Worm (Caenorhabditis elegans) whole organism, mixed stage, embryonic: Measurements from ENCODE around the gene unc-3.

Experiments used
- M03D4.4 ChIP-seq: sonication (generic microtip); optimal IDR thresholded peaks from 2 replicates; lab custom pipeline; 2017; ENCODE audit warnings: mild to moderate bottlenecking, missing genetic modification characterization, missing compliant biosample characterization
- bed-3 ChIP-seq: fragments of 200-800 bp; sonication (Bioruptor generic); optimal IDR thresholded peaks from 3 replicates; lab custom pipeline; 2018; ENCODE audit warnings: mild to moderate bottlenecking, missing genetic modification characterization, moderate library complexity, missing compliant biosample characterization
- blmp-1 ChIP-seq: fragments of 150-350 bp; optimal IDR thresholded peaks from 2 replicates; lab custom pipeline; 2014; ENCODE audit warnings: missing biosample characterization, missing genetic modification characterization
- ceh-39 ChIP-seq: fragments of 150-350 bp; optimal IDR thresholded peaks from 2 replicates; lab custom pipeline; 2014; ENCODE audit warnings: missing biosample characterization, missing genetic modification characterization
- ceh-83 ChIP-seq: fragments of 200-800 bp; sonication (Bioruptor generic); optimal IDR thresholded peaks from 2 replicates; lab custom pipeline; 2018; ENCODE audit warnings: mild to moderate bottlenecking, missing genetic modification characterization, missing compliant biosample characterization
- ces-1 ChIP-seq: fragments of 150-350 bp; optimal IDR thresholded peaks from 2 replicates; lab custom pipeline; 2014; ENCODE audit warnings: missing biosample characterization, missing genetic modification reagents, missing genetic modification characterization
- cnd-1 ChIP-seq: fragments of 200-800 bp; sonication (Bioruptor generic); optimal IDR thresholded peaks from 2 replicates; lab custom pipeline; 2018; ENCODE audit warnings: mild to moderate bottlenecking, missing genetic modification characterization, missing compliant biosample characterization
- drap-1 ChIP-seq: fragments of 200-800 bp; sonication (Bioruptor generic); optimal IDR thresholded peaks from 3 replicates; lab custom pipeline; 2018; ENCODE audit warnings: mild to moderate bottlenecking, missing genetic modification characterization, missing compliant biosample characterization
- elt-1 ChIP-seq: sonication (generic microtip); optimal IDR thresholded peaks from 2 replicates; lab custom pipeline; 2017; ENCODE audit warnings: missing genetic modification characterization, mild to moderate bottlenecking, missing compliant biosample characterization, antibody characterized with exemption, moderate library complexity, borderline replicate concordance; ENCODE audit not compliant: insufficient read depth
- elt-3 ChIP-seq: fragments of 150-350 bp; optimal IDR thresholded peaks from 2 replicates; lab custom pipeline; 2014; ENCODE audit warnings: missing biosample characterization, missing genetic modification characterization
- flh-1 ChIP-seq: fragments of 200-800 bp; sonication (Bioruptor generic); optimal IDR thresholded peaks from 2 replicates; lab custom pipeline; 2018; ENCODE audit warnings: mild to moderate bottlenecking, missing genetic modification characterization, moderate library complexity, missing compliant biosample characterization
- ham-2 ChIP-seq: fragments of 200-800 bp; sonication (Bioruptor generic); optimal IDR thresholded peaks from 2 replicates; lab custom pipeline; 2018; ENCODE audit warnings: mild to moderate bottlenecking, missing genetic modification characterization, missing compliant biosample characterization
- hlh-1 ChIP-seq: fragments of 150-350 bp; optimal IDR thresholded peaks from 2 replicates; lab custom pipeline; 2014; ENCODE audit warnings: missing biosample characterization, missing genetic modification reagents, missing genetic modification characterization
- lin-13 ChIP-seq: fragments of 150-350 bp; optimal IDR thresholded peaks from 2 replicates; lab custom pipeline; 2014; ENCODE audit warnings: missing biosample characterization, missing genetic modification characterization
- lin-32 ChIP-seq: fragments of 200-800 bp; sonication (Bioruptor generic); optimal IDR thresholded peaks from 2 replicates; lab custom pipeline; 2018; ENCODE audit warnings: mild to moderate bottlenecking, missing genetic modification characterization, missing compliant biosample characterization
- lsy-2 ChIP-seq: fragments of 150-350 bp; optimal IDR thresholded peaks from 2 replicates; lab custom pipeline; 2014; ENCODE audit warnings: missing biosample characterization, missing genetic modification characterization
- mab-5 ChIP-seq: fragments of 150-350 bp; optimal IDR thresholded peaks from 2 replicates; lab custom pipeline; 2014; ENCODE audit warnings: missing biosample characterization, missing genetic modification characterization
- mep-1 ChIP-seq: fragments of 150-350 bp; optimal IDR thresholded peaks from 2 replicates; lab custom pipeline; 2017; ENCODE audit warnings: missing biosample characterization, missing genetic modification reagents, missing genetic modification characterization, inconsistent platforms
- mls-2 ChIP-seq: sonication (generic microtip); optimal IDR thresholded peaks from 2 replicates; lab custom pipeline; 2016; ENCODE audit warnings: mild to moderate bottlenecking, missing genetic modification characterization, moderate library complexity, missing compliant biosample characterization
- nhr-12 ChIP-seq: fragments of 150-350 bp; optimal IDR thresholded peaks from 2 replicates; lab custom pipeline; 2014; ENCODE audit warnings: missing biosample characterization, missing genetic modification characterization
- nhr-2 ChIP-seq: fragments of 150-350 bp; optimal IDR thresholded peaks from 2 replicates; lab custom pipeline; 2014; ENCODE audit warnings: missing biosample characterization, missing genetic modification characterization
- nhr-237 ChIP-seq: fragments of 150-350 bp; optimal IDR thresholded peaks from 2 replicates; lab custom pipeline; 2014; ENCODE audit warnings: missing biosample characterization, missing genetic modification characterization
- nhr-76 ChIP-seq: sonication (generic microtip); optimal IDR thresholded peaks from 2 replicates; lab custom pipeline; 2017; ENCODE audit warnings: missing biosample characterization, missing genetic modification characterization
- sem-2 ChIP-seq: fragments of 200-800 bp; sonication (Bioruptor generic); optimal IDR thresholded peaks from 2 replicates; lab custom pipeline; 2018; ENCODE audit warnings: mild to moderate bottlenecking, missing genetic modification characterization, missing compliant biosample characterization
- snpc-4 ChIP-seq: fragments of 150-350 bp; optimal IDR thresholded peaks from 2 replicates; lab custom pipeline; 2014; ENCODE audit warnings: missing biosample characterization, missing genetic modification characterization
- sptf-1 ChIP-seq: sonication (generic microtip); optimal IDR thresholded peaks from 2 replicates; lab custom pipeline; 2017; ENCODE audit warnings: mild to moderate bottlenecking, missing genetic modification characterization, moderate library complexity, missing compliant biosample characterization
- unc-120 ChIP-seq: sonication (generic microtip); optimal IDR thresholded peaks from 2 replicates; lab custom pipeline; 2017; ENCODE audit warnings: missing genetic modification characterization, missing compliant biosample characterization; ENCODE audit not compliant: poor library complexity, severe bottlenecking
- unc-39 ChIP-seq: fragments of 150-350 bp; optimal IDR thresholded peaks from 2 replicates; lab custom pipeline; 2014; ENCODE audit warnings: missing biosample characterization, missing genetic modification characterization
- unc-62 ChIP-seq: fragments of 150-350 bp; optimal IDR thresholded peaks from 2 replicates; lab custom pipeline; 2014; ENCODE audit warnings: missing biosample characterization, missing genetic modification reagents, missing genetic modification characterization
- zip-8 ChIP-seq: fragments of 150-350 bp; optimal IDR thresholded peaks from 2 replicates; lab custom pipeline; 2014; ENCODE audit warnings: missing biosample characterization, missing genetic modification characterization
- ztf-11 ChIP-seq: fragments of 150-350 bp; optimal IDR thresholded peaks from 2 replicates; lab custom pipeline; 2014; ENCODE audit warnings: missing biosample characterization, missing genetic modification characterization

unc-3 gene

DNA sequence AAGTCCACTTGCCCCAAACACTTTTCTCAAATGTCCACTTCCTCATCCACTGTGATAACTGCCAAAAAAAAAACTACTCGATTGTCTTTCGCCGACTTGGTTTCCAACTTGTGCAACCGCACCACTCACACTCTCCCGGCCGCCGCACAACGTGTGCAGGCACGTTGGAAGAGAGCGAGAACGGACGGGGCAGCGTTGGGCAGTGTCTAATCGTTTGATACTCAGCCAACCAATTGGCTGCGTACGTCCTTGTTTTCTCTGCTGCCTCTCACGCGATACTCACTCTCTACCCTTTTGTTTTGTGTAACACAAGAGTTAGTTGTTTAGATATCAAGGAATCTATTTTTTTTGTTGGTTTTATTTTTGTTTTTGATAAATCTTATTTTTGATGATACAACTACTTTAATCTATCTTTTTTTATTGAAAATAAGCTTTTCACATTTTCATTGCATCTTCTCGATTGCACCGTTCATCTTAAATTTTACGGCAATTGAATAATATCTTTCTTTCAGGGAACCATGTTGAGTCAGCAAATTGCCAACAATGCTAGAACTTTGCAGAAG, 19.7 kb upstream of the unc-3 start, which contains the start of gene sucl-1 (continued):
- TF ChIP-seq ztf-11 (tag; lab: Kevin White, UChicago), result peak; percentile 43
- no peak for TF ChIP-seq zip-8 (tag; lab: Kevin White, UChicago)

DNA sequence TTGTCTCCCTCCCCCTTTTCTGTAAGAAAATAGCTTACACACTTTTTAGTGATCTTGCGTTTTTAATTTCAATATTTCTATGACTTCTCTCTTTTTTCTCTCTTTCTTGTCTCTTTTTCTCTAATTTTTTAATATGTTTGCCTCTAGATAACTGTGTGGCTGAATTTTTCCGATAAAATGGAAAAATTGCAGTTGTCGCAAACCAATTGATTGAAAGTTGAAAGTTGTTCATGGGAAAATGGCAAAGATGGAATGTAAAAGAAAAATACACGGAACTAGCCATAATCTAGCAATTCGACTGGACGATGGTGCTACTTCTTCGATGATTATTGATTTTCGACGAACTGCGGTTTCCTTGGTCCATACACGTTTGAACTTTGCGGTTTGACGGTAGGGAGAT, 17.5 kb upstream of the unc-3 start:
- TF ChIP-seq blmp-1 (tag; lab: Kevin White, UChicago), result no peak
- no peak for TF ChIP-seq lin-32
- no peak for TF ChIP-seq elt-3 (tag; lab: Kevin White, UChicago)
- TF ChIP-seq, all 35 proteins: peak for 0

DNA sequence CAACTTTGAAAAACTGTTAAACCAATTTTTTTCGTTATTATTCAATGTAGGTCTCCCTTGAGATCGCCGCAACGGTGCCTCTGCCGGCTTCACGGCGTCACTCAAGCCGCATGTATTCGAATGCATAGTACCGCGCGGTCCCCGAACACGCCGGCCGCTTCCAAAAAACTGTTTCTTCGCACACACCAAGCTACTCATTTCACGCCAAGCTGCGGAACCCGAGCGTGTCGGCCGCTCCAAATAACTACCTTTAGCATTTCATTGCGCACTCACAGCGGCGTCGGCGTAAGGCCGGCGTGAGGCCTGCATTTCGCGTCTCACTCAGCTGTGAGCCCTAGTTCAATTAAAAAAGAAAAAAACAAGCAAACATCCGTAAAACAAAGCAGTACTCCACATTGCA, 16.7 kb upstream of the unc-3 start:
- TF ChIP-seq mls-2 (tag; lab: Kevin White, UChicago), result peak; percentile 1
- no peak for TF ChIP-seq ztf-11 (tag; lab: Kevin White, UChicago)
- TF ChIP-seq M03D4.4 (tag; lab: Kevin White, UChicago), result peak; percentile 38
- TF ChIP-seq sptf-1 (tag; lab: Kevin White, UChicago), result peak; percentile 39

DNA sequence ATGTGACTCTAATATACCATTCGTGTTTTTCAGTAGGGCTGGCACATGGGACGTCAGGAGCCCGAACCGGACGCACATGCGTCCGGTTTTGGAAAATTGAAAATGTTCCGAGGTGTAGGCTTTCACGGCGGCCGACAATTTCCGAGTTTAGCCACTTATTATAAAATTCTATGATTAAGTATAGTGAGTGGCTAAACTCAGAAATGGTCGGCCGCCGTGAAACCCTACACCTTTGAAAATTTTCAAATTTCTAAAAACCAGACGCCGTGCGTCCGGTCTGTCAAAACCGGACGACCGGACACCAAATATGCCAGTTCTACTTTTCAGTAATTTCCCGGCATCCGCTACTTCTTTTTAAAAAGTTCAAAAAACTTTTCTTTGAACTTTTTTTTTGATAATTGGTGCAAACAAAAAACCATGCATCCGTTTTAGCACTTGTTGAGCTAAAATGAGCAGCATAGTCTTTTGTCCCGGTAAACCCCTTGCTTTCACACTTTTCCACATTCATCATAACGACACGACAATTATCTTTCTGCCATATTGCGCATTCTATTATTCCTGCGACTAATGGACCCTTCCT, 15.6 kb upstream of the unc-3 start:
- TF ChIP-seq ceh-83 (no peak), nhr-76 (tag; lab: Kevin White, UChicago) (no peak), lsy-2 (no peak), ham-2 (no peak), flh-1 (GFP tag; lab: Kevin White, UChicago) (no peak), lin-13 (no peak), zip-8 (tag; lab: Kevin White, UChicago) (no peak), ztf-11 (tag; lab: Kevin White, UChicago) (no peak), unc-62 (GFP tag; lab: Kevin White, UChicago) (no peak), drap-1 (no peak), ces-1 (GFP tag; lab: Kevin White, UChicago) (no peak), snpc-4 (tag; lab: Kevin White, UChicago) (no peak), mls-2 (tag; lab: Kevin White, UChicago) (no peak)

DNA sequence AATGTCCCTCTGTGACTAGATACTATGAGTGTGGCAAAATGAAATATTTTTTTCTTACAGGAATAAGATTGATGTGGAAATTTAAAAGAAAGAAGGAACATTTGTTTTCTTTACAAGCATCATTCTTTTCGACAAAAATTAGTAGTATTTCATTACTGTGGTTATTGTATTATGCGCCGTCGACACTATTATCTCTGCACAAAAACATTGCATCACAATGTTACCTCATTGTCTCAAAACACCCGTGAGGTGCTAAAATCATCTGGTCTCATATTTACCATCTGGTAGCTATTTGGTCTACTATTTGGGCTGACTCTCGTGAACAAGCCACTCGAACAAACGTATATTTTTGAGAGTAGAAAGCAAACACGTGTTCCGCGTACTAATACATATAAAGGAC, 13.8 kb upstream of the unc-3 start:
- peak; percentile 53 for TF ChIP-seq nhr-2
- peak; percentile 59 for TF ChIP-seq zip-8 (tag; lab: Kevin White, UChicago)
- TF ChIP-seq lsy-2, result no peak

DNA sequence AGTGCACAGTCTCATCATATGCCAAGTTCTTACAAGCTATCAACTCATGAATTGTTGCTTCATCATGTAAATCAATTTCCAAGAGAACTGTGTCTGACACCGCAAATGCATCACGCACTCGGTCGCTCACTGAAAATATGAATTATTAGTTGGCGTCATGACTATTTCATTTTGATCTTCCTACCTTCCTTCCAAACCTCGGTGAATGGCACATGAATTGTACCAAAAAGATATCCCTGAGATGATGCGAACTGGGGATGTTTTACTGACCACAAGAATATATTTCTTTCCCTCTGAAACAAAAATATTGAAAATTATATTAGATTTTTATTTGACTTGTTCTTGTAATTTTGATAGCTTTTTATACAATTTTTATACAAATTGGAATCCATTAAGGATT, 13.2 kb upstream of the unc-3 start:
- TF ChIP-seq cnd-1 (tag; lab: Kevin White, UChicago), result no peak
- no peak for TF ChIP-seq mls-2 (tag; lab: Kevin White, UChicago)
- no peak for TF ChIP-seq ztf-11 (tag; lab: Kevin White, UChicago)
- TF ChIP-seq ham-2, result no peak
- TF ChIP-seq flh-1 (GFP tag; lab: Kevin White, UChicago), result no peak
- no peak for TF ChIP-seq bed-3 (GFP tag; lab: Kevin White, UChicago)
- TF ChIP-seq elt-3 (tag; lab: Kevin White, UChicago), result no peak
- TF ChIP-seq nhr-237, result no peak

DNA sequence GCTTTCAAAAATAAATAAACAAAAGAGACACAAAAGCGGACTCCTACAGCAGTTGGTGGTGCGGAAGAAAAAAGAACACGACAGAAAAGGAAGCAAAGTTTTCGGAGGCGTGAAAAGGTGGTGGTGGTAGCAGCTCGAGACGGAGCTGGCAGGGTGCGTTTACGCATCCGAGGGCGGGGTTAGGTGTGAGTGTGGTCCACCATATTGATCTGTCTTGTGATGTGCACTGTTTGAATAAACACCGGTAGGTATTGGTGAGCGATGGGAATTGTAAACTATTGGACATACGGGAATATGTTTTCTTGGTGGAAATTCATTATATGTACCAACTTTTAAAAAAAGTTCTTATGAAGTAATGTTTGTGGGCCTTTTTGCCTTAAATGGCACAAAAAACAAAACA, 12.3 kb upstream of the unc-3 start, which contains the start of gene C05G5.5:
Gene C05G5.5, minus strand, starts transcription at position 101 of the 400 bp plus-strand sequence.
- peak; percentile 2 for TF ChIP-seq mls-2 (tag; lab: Kevin White, UChicago)
- TF ChIP-seq ham-2, result no peak

DNA sequence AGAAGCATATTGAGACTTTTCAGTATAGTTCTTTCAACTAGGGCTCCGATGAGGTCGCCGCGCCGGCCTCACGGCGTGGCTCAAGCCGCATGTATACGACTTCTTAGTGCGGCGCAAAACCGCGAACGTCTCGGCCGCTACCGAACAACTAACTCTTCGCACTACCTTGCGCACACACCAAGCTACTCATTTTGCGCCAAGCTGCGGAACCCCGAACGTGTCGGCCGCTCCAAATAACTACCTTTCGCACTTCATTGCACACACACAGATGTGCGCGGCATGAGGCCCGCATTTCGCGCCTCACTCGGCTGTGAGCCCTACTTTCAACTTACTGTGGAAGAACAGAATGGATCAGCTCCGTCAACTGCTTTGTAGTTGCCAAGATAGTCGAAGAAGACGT, 5.5 kb upstream of the unc-3 start:
- TF ChIP-seq cnd-1 (tag; lab: Kevin White, UChicago) (no peak), mep-1 (no peak), ztf-11 (tag; lab: Kevin White, UChicago) (no peak), elt-3 (tag; lab: Kevin White, UChicago) (no peak), ceh-39 (tag; lab: Kevin White, UChicago) (no peak), nhr-12 (tag; lab: Kevin White, UChicago) (no peak), elt-1 (tag; lab: Kevin White, UChicago) (no peak), mab-5 (no peak), mls-2 (tag; lab: Kevin White, UChicago) (no peak), sptf-1 (tag; lab: Kevin White, UChicago) (no peak), ces-1 (GFP tag; lab: Kevin White, UChicago) (no peak), hlh-1 (tag; lab: Kevin White, UChicago) (no peak), unc-120 (tag; lab: Kevin White, UChicago) (no peak), lsy-2 (no peak), zip-8 (tag; lab: Kevin White, UChicago) (no peak), unc-39 (no peak), sem-2 (GFP tag; lab: Kevin White, UChicago) (no peak), drap-1 (no peak), nhr-2 (no peak)
